Worm (Caenorhabditis elegans): ENCODE data around the gene pqn-89.

DNA sequence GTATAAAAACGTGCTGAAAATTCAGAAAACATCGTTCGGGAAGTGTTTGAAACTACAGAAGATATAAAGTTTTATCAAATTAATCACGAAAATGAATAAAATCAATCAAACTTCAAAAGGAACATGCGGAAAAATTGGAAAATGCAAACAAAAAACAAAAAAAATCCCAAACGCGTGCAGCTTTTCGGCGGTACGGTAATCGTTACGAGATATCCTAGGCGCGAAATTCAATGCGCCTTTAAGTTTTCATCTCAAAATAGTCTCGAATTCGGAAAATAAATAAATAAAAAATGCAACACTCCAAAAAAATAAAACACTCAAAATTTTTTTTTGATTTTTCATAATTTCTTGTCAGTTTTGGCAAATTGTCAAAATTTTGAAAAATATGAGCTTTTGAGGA, 23.3 kb downstream of the pqn-89 start:
- no peak for TF ChIP-seq W03F9.2 (tag; optimal IDR thresholded peaks at IDR 0.05)
- TF ChIP-seq him-1 (tag; optimal IDR thresholded peaks at IDR 0.05), result no peak
